Worm (Caenorhabditis elegans) whole organism, dauer: ENCODE data around the gene K06B9.6.
"Not testable (repeated sequence)": the region's sequence is repeated elsewhere in the genome, so short reads cannot be mapped to it uniquely, and the experiment has no call there.

ENCODE experiments used
- unc-62 ChIP-seq: sonication (generic microtip); optimal IDR thresholded peaks from 2 replicates; lab custom pipeline; 2017; ENCODE audit warnings: missing biosample characterization, missing genetic modification reagents, missing genetic modification characterization

The K06B9.6 gene

DNA sequence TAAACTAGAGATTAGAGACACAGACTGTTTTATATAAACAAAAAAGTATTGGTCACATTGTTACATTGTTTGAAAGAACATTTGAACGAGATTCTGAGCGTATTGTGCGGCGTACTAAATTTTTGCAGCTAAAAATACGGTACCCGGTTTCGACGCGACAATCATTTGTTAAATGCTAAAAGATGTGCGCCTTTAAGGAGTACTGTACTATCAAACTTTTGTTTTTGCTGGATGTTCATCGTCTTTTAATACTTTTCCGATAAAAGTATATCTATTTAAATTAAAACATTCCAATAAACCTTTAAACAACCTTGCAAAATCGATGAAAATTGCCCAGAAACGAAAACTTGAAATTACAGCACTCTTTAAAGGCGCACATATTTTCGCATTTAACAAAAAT lies at the start of gene K06B9.6:
K06B9.6 (minus strand) TSS at position 101 of the 400 bp plus-strand sequence.
- not testable (repeated sequence) for TF ChIP-seq unc-62 (GFP tag; lab: Kevin White, UChicago)

DNA sequence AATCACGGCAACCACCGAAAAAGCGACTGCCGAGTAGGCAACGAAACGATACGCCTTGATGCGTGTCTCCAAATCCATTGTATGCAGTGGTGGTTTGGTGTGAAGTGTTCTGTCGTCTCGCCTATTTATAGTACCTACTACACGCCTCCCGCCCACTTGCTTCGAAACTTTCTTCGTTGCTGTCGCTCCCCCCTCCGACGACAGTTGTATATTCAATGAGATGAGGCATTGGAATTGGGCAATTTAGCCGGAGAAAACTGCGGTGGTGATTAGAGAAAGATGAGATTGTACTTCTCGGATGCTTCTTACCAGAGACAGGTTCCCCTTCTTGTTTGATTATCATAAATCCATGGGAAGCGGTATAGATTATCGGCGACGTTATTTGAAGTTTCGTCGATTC lies 47.9 kb upstream of the K06B9.6 start, which contains the start of gene col-34:
col-34 (minus strand) TSS at position 101 of the 400 bp plus-strand sequence.
- no peak for TF ChIP-seq unc-62 (GFP tag; lab: Kevin White, UChicago)

DNA sequence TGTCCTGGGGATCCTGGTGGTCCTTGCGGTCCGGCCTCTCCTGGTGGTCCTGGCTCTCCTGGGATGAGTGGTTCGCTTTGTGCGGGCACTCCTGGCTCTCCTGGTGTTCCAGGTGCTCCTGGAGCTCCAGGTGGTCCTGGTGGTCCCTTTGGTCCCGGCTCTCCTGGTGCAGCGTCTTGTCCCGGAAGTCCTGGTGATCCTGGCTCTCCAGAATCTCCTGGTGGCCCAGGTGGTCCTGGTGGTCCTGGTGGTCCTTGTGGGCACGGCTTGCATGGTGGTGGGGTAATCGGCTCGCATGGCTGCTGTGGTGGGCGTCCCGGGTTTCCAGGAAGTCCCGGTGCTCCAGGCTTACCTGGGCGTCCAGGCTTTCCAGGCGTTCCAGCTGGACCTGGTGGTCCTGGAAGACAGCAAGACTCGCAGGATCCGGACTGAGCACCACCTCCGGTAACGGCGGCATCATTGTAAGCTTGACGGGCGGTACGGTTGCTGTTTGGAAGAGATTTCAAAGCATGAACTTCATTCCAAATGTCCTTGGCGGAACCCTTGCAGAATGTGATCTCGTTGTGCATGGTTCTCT lies 47.3 kb upstream of the K06B9.6 start:
- TF ChIP-seq unc-62 (GFP tag; lab: Kevin White, UChicago) = no peak

DNA sequence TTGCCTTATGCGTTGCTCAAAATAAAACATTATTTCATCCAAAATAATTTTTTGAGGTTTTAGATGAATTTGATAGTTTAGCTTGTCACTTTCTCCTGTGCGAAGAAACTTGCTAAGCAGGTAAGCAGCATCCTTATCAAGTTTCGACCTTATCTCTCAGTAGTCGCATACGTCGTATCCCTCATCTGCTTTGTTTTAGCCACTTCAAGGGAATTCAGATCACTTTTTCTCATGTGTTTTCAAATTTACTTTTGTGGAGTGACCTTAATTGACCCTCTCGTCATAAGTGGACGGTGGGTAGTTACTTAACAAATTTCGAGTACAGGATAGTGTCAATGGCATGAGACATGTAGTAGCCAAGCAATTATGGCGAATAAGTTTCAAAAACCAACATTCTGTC lies 40.0 kb upstream of the K06B9.6 start:
- TF ChIP-seq unc-62 (GFP tag; lab: Kevin White, UChicago) = no peak

DNA sequence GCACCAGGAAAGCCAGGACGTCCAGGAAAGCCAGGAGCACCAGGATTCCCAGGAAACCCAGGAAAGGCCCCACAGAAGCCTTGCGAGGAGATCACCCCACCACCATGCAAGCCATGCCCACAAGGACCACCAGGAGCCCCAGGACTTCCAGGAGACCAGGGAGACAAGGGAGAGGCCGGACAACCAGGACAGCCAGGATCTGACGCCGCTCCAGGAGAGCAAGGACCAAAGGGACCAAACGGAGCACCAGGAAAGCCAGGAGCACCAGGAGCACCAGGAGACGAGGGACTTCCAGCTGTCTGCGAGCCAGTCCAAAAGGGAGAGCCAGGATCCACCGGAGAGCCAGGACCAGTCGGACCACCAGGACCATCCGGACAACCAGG lies 39.4 kb upstream of the K06B9.6 start:
- no peak for TF ChIP-seq unc-62 (GFP tag; lab: Kevin White, UChicago)

DNA sequence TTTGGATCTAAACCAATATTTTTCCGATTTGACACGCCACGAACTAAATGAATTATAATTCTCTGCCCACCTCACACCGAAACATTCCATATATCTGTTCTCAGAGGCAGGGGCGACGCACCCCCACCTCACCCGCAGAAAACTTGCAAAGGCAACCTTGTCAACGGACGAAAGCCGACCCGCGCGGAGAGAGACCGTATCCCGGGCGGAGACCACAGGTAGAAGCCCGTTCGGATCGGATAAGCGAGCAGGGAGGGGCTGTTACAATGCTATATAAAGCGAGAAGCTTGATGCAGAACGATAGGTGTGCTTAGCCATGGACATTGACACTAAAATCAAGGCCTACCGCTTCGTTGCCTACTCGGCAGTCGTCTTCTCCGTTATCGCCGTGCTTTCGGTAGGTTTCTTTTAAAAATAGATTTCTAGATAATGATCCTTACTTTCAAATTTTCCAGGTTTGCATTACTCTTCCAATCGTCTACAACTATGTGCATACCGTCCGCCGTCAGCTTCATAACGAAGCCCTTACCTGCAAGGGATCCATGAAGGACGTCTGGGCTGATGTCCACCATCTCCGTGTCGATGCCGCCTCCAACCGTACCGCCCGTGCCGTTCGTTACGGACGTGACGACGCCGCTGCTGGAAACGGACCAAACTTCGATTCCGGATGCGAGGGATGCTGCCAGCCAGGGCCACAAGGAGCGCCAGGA lies 38.8 kb upstream of the K06B9.6 start, which contains the start of the genes zipt-2.2 and dpy-13:
zipt-2.2 (minus strand) TSS at position 51 of the 710 bp plus-strand sequence.
dpy-13 (plus strand) TSS at position 300 of the 710 bp plus-strand sequence.
- no peak for TF ChIP-seq unc-62 (GFP tag; lab: Kevin White, UChicago)

DNA sequence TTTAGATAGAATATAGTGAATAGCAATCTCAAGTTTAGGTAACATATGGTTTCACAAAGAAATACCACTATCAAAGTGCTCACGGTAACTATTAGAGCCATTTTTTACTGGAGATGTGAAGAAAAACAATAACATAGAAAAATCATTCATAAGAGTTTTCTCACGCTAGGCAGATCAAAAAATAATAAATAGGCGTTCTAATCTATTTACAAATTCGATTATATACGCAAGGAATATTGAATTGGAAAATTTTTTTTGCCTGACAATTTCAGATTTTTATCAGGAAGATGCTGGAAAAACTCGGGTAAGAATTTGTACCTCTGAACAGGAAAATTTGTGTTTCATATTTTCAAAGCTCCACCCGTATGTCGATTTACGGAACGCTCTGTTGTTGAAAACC lies 31.3 kb upstream of the K06B9.6 start, which contains the start of gene srbc-70:
srbc-70 (minus strand) TSS at position 101 of the 400 bp plus-strand sequence.
- no peak for TF ChIP-seq unc-62 (GFP tag; lab: Kevin White, UChicago)

DNA sequence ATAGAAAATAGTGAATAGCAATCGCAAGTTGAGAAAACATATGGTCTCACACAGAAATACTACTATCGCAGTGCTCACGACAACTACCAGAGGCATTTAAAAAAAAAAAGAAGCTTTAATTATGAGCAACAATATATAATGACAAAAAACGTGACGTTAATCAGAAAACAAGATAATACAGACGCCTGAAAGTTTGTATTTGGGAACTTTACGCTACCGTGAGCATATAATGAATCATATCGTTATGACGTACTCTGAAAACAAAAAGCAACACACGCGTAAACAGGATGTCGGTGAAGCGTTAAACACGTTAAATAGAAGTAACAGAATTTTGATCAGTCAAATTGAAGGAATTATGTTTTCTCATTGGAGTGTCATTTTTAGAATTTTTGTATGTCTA lies 29.2 kb upstream of the K06B9.6 start, which contains the start of gene srbc-71:
srbc-71 (minus strand) TSS at position 101 of the 400 bp plus-strand sequence.
- no peak for TF ChIP-seq unc-62 (GFP tag; lab: Kevin White, UChicago)

DNA sequence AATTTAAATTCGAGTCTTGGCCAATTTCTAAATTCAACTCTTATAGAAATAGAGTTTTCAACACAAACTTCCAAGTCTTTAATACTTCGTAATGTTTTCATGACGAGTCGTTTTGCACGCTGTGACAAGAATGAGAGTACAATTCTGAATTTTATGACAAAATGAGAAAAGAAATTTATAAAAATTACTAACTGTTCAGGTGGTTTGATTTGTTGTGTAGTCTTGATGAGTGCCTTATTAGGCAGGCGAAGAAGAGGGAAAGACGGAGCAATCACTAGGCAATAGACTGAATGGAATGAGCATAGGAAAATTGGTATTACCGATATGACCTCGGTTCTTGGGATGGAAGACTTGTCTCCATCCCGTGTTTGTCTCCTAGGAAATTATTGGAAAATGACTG lies 23.4 kb upstream of the K06B9.6 start, which contains the start of gene F30B5.11:
F30B5.11 (minus strand) TSS at position 101 of the 400 bp plus-strand sequence.
- TF ChIP-seq unc-62 (GFP tag; lab: Kevin White, UChicago) = no peak

DNA sequence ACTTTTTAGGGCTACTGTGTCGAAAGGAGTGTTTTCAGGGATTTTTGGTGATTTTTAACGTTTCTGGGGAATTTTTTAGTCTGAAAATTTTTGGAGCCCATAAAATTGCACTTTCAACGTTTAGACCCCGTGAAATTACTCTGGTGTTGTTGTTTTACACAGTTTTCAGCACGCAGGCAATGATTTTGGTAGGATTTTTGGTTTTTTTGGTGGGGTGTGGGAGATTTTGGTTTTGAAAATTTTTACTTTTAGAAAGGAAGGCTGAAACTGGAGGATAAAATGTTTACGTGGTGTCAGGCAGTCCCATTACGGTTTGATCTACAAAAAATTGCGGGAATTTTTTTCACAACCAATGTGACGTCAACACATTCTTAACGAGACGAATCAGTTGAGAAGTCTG lies 21.6 kb upstream of the K06B9.6 start:
- no peak for TF ChIP-seq unc-62 (GFP tag; lab: Kevin White, UChicago)

DNA sequence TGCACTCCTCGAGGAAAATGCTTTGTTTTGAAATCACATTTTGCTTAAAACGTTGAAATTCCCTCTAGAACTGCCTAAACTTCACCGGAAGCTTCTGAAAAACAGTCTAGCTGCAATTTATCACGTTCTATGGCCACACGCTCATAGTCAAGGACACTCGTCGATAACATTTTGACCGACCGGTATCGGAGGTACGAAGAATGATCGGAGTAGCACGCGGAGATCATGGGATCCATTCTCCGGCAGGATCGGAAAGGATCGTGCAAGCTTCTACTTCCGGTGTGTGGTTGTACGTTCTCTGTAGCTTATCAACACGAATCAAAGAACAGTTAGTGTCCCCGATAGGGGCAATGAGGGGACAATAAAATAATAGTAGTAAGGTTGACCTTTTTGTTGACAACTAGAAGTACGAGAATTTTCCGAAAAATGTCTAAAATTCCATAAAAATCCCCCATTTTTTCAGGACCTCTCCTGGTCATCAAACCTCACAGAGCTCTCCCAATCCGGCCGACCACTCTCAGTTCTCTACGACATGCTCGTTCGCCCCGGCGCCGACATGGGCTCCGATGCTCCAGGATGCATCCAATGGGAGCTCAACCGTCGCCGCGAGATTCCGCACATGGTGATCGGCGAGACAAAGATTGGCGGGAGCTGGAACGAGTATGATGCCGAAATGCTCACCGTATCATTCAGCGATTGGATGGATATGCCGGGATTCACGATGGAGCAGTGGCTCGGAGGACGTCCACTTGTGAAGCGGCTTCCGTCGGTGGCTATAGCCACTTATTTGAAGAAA lies 19.7 kb upstream of the K06B9.6 start:
- no peak for TF ChIP-seq unc-62 (GFP tag; lab: Kevin White, UChicago)

DNA sequence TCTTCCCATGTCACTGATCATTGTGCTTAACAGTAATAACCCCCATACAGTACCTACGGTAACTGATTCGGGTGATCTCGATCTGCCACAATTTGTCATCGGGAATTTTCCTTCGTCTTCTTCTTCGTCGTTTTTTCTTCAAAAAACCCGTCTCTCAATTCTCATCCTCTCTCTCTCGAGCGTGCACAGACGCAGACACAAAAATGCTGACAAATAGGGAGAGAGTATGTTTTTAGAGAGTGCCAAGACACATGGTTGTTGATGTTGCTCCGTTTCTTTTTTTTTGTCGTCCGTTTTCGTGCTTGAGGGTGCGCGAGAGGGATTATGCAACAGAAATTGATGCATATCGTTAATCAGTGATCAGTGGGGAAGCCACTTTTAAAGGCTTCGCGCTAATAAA lies 18.7 kb upstream of the K06B9.6 start:
- TF ChIP-seq unc-62 (GFP tag; lab: Kevin White, UChicago) = no peak

DNA sequence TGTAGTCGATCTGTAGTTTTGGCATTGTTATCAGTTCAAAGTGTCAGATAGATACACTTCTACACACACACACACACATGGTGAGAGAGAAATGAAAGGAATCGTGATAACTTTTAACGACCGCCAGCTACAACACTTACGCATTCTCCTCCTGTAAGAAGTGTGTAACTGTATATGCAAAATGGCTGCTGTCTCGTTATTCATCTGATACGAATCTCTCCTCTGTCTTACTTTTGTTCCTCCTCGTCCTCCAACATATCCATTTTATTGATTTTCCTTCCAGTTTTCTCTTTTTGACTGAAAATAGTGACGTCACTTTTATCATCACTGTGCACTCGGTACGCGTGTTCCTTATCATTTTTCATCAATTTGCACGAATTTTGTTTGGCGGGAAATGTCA lies 16.1 kb upstream of the K06B9.6 start:
- no peak for TF ChIP-seq unc-62 (GFP tag; lab: Kevin White, UChicago)

DNA sequence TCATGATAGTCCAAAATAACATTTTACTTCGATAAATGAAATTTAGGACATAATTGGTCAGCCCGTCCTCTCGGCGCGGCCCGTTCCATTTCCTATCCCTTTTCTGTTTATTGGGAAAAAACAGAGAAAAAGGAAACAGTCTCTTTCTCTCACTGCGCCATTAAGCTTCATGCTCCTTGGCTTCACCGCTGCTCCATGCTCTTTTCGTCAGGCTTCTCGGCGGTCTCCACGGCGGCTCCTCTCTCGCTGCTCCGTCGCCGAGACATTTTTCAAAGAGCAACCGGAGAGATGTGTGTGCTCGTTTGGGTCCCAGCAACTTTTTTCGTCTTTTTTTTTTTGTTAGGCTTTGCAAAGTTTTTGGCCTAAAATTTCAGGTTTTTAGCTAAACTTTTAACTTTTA lies 14.2 kb upstream of the K06B9.6 start:
- TF ChIP-seq unc-62 (GFP tag; lab: Kevin White, UChicago) = no peak

DNA sequence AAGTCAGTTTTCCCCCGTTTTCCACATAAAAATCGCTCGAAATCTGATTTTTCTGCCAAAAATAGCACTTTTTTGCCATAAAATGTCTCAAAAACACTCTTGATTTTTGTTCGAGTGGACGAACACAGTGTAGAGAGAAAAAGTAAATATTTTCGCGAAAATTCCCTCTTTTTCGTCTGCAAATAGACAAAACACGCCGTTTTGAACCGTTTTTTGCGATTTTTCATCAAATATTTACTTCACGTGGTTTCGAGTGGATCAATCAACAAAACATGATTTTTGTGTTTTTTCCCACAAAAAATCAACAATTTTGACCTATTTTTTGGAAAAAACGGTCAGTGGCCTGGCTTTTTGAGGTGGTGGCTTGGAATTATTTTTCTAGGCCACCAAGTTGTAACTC lies 12.5 kb upstream of the K06B9.6 start:
- no peak for TF ChIP-seq unc-62 (GFP tag; lab: Kevin White, UChicago)

DNA sequence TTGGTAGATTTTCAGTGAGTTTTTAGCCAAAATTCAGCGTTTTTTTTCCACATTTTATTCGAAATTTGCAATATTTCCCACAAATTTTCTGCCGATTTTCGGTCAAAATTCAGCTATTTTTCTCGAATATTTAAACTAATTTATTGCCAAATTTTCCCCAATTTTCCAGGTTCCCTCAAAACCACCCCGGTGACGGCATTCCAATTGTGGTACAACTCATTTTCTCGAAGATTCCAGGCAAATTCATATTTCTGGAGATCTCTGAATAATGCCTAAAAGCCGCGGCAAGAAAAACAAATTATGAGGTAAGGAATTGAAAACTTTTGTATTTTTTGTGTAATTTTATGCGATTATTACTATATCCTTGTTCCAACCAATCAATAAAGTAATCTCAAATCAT lies 10.5 kb upstream of the K06B9.6 start, which contains the start of gene osgn-1:
osgn-1 (plus strand) TSS at position 301 of the 400 bp plus-strand sequence.
- no peak for TF ChIP-seq unc-62 (GFP tag; lab: Kevin White, UChicago)
